Worm (Caenorhabditis elegans) whole organism, L4 larva: ENCODE results near the gene nhr-141.
A peak's percentile ranks its signal among the peaks of the same experiment; 100 is the strongest.

ENCODE experiments used
- F10B5.3 ChIP-seq: sonication (generic microtip); optimal IDR thresholded peaks from 2 replicates; lab custom pipeline; 2016; ENCODE audit warnings: mild to moderate bottlenecking, missing genetic modification characterization, missing compliant biosample characterization
- F44E2.7 ChIP-seq: fragments of 200-800 bp; sonication (Bioruptor generic); IDR thresholded peaks from 2 replicates; pipeline ENCODE4 v2.1.2; 2022; ENCODE audit warnings: missing genetic modification characterization, missing compliant biosample characterization
- R02D3.7 ChIP-seq: fragments of 150-350 bp; sonication (generic microtip); optimal IDR thresholded peaks from 3 replicates; lab custom pipeline; 2014; ENCODE audit warnings: missing biosample characterization, missing genetic modification characterization
- T20F7.1 ChIP-seq: fragments of 200-800 bp; sonication (Bioruptor generic); optimal IDR thresholded peaks from 2 replicates; lab custom pipeline; 2018; ENCODE audit warnings: mild to moderate bottlenecking, missing genetic modification characterization, missing compliant biosample characterization
- T26A8.4 ChIP-seq: fragments of 200-800 bp; sonication (Bioruptor generic); IDR thresholded peaks from 2 replicates; pipeline ENCODE4 v1.3.6; 2022; ENCODE audit warnings: missing genetic modification characterization, missing compliant biosample characterization
- Y105C5A.15 ChIP-seq: fragments of 200-800 bp; sonication (Bioruptor generic); IDR thresholded peaks from 2 replicates; pipeline ENCODE4 v1.3.6; 2022; ENCODE audit warnings: missing genetic modification characterization, missing compliant biosample characterization
- ZK337.2 ChIP-seq: fragments of 200-800 bp; sonication (Bioruptor generic); IDR thresholded peaks from 2 replicates; pipeline ENCODE4 v1.3.6; 2022; ENCODE audit warnings: missing genetic modification reagents, missing genetic modification characterization, missing compliant biosample characterization
- ceh-20 ChIP-seq: fragments of 200-800 bp; sonication (Bioruptor generic); IDR thresholded peaks from 2 replicates; pipeline ENCODE4 v1.3.6; 2022; ENCODE audit warnings: missing genetic modification reagents, missing genetic modification characterization, missing compliant biosample characterization
- ceh-44 ChIP-seq: fragments of 200-800 bp; sonication (Bioruptor generic); IDR thresholded peaks from 2 replicates; pipeline ENCODE4 v1.3.6; 2022; ENCODE audit warnings: missing genetic modification reagents, missing genetic modification characterization, missing compliant biosample characterization
- ctbp-1 ChIP-seq: fragments of 200-800 bp; sonication (Bioruptor generic); IDR thresholded peaks from 2 replicates; pipeline ENCODE4 v1.3.6; 2022; ENCODE audit warnings: missing genetic modification reagents, missing genetic modification characterization, missing compliant biosample characterization
- daf-12 ChIP-seq: fragments of 150-350 bp; optimal IDR thresholded peaks from 2 replicates; lab custom pipeline; 2014; ENCODE audit warnings: missing biosample characterization, missing genetic modification reagents, missing genetic modification characterization
- daf-16 ChIP-seq, 3 experiments: sonication (generic microtip); optimal IDR thresholded peaks; 2 replicates each; lab custom pipeline; 2016 to 2017; ENCODE audit warnings: missing genetic modification characterization in 3 of 3, missing genetic modification reagents in 3 of 3, mild to moderate bottlenecking in 2 of 3, missing compliant biosample characterization in 2 of 3, missing biosample characterization in 1 of 3, moderate library complexity in 1 of 3
- dmd-9 ChIP-seq: fragments of 200-800 bp; sonication (Bioruptor generic); IDR thresholded peaks from 2 replicates; pipeline ENCODE4 v1.3.6; 2022; ENCODE audit warnings: missing genetic modification reagents, missing genetic modification characterization, missing compliant biosample characterization
- dpl-1 ChIP-seq: fragments of 150-350 bp; optimal IDR thresholded peaks from 2 replicates; lab custom pipeline; 2014; ENCODE audit warnings: missing biosample characterization, missing genetic modification reagents, missing genetic modification characterization
- duxl-1 ChIP-seq: sonication (generic microtip); optimal IDR thresholded peaks from 2 replicates; lab custom pipeline; 2016; ENCODE audit warnings: mild to moderate bottlenecking, missing genetic modification characterization, moderate library complexity, missing compliant biosample characterization; ENCODE audit not compliant: poor library complexity
- egl-27 ChIP-seq: sonication (generic microtip); optimal IDR thresholded peaks from 3 replicates; lab custom pipeline; 2017; ENCODE audit warnings: missing biosample characterization, missing genetic modification reagents, missing genetic modification characterization
- fkh-10 ChIP-seq: fragments of 150-350 bp; optimal IDR thresholded peaks from 2 replicates; lab custom pipeline; 2014; ENCODE audit warnings: missing biosample characterization, missing genetic modification reagents, missing genetic modification characterization
- hlh-30 ChIP-seq: sonication (generic microtip); optimal IDR thresholded peaks from 2 replicates; lab custom pipeline; 2017; ENCODE audit warnings: antibody characterized with exemption, mild to moderate bottlenecking, missing genetic modification characterization, missing compliant biosample characterization; ENCODE audit not compliant: insufficient read depth
- hmg-1.1 ChIP-seq: fragments of 200-800 bp; sonication (Bioruptor generic); IDR thresholded peaks from 2 replicates; pipeline ENCODE4 v1.3.6; 2022; ENCODE audit warnings: missing genetic modification reagents, missing genetic modification characterization, missing compliant biosample characterization
- jun-1 ChIP-seq: fragments of 150-350 bp; optimal IDR thresholded peaks from 2 replicates; lab custom pipeline; 2014; ENCODE audit warnings: missing biosample characterization, missing genetic modification reagents, missing genetic modification characterization
- lin-38 ChIP-seq: fragments of 200-800 bp; sonication (Bioruptor generic); IDR thresholded peaks from 2 replicates; pipeline ENCODE4 v1.3.6; 2022; ENCODE audit warnings: missing genetic modification reagents, missing genetic modification characterization, missing compliant biosample characterization
- lir-3 ChIP-seq: sonication (generic microtip); optimal IDR thresholded peaks from 2 replicates; lab custom pipeline; 2016; ENCODE audit warnings: mild to moderate bottlenecking, missing genetic modification characterization, missing compliant biosample characterization
- madf-5 ChIP-seq, 2 experiments: fragments of 200-800 bp; sonication (Bioruptor generic); IDR thresholded peaks; 2 replicates each; pipeline ENCODE4 v1.3.6; 2022; ENCODE audit warnings: missing compliant biosample characterization in 2 of 2, missing genetic modification characterization in 2 of 2
- madf-9 ChIP-seq: fragments of 200-800 bp; sonication (Bioruptor generic); conservative IDR thresholded peaks from 2 replicates; pipeline ENCODE4 v1.3.6; 2022; ENCODE audit warnings: missing genetic modification reagents, missing genetic modification characterization, missing compliant biosample characterization
- mdl-1 ChIP-seq, 2 experiments: fragments of 150-350 bp in 1 of 2; sonication (generic microtip) in 1 of 2; optimal IDR thresholded peaks; 2 replicates each; lab custom pipeline; 2014 to 2017; ENCODE audit warnings: missing biosample characterization in 2 of 2, missing genetic modification characterization in 2 of 2
- mes-2 ChIP-seq: sonication (generic microtip); optimal IDR thresholded peaks from 2 replicates; lab custom pipeline; 2016; ENCODE audit warnings: missing genotype, mild to moderate bottlenecking, missing genetic modification characterization, missing compliant biosample characterization; ENCODE audit not compliant: poor library complexity, severe bottlenecking
- nhr-102 ChIP-seq: sonication (generic microtip); optimal IDR thresholded peaks from 2 replicates; lab custom pipeline; 2016; ENCODE audit warnings: mild to moderate bottlenecking, missing genetic modification characterization, moderate library complexity, missing compliant biosample characterization
- nhr-11 ChIP-seq: fragments of 150-350 bp; optimal IDR thresholded peaks from 2 replicates; lab custom pipeline; 2014; ENCODE audit warnings: missing biosample characterization, missing genetic modification characterization
- nhr-25 ChIP-seq: sonication (generic microtip); optimal IDR thresholded peaks from 2 replicates; lab custom pipeline; 2017; ENCODE audit warnings: missing genetic modification characterization, mild to moderate bottlenecking, missing compliant biosample characterization, antibody characterized with exemption, moderate library complexity, borderline replicate concordance; ENCODE audit not compliant: insufficient read depth
- nhr-28 ChIP-seq: fragments of 150-350 bp; optimal IDR thresholded peaks from 2 replicates; lab custom pipeline; 2014; ENCODE audit warnings: missing biosample characterization, missing genetic modification characterization
- nhr-6 ChIP-seq: fragments of 150-350 bp; optimal IDR thresholded peaks from 2 replicates; lab custom pipeline; 2014; ENCODE audit warnings: missing biosample characterization, missing genetic modification characterization
- nhr-77 ChIP-seq: fragments of 150-350 bp; optimal IDR thresholded peaks from 2 replicates; lab custom pipeline; 2014; ENCODE audit warnings: missing biosample characterization, missing genetic modification characterization
- pha-4 ChIP-seq, 2 experiments: fragments of 150-350 bp in 1 of 2; fragments of 200-800 bp in 1 of 2; sonication (Bioruptor generic) in 1 of 2; IDR thresholded peaks in 1 of 2; optimal IDR thresholded peaks in 1 of 2; 2 replicates each; pipeline versions ENCODE4 v1.3.6 to Lab custom; 2014 to 2022; ENCODE audit warnings: missing genetic modification characterization in 2 of 2, missing genetic modification reagents in 2 of 2, missing biosample characterization in 1 of 2, missing compliant biosample characterization in 1 of 2
- pqm-1 ChIP-seq: sonication (generic microtip); optimal IDR thresholded peaks from 2 replicates; lab custom pipeline; 2017; ENCODE audit warnings: missing biosample characterization, missing genetic modification characterization
- rbr-2 ChIP-seq: sonication (generic microtip); optimal IDR thresholded peaks from 2 replicates; lab custom pipeline; 2016; ENCODE audit warnings: missing genotype, missing genetic modification characterization, missing compliant biosample characterization
- snpc-1.2 ChIP-seq: fragments of 200-800 bp; sonication (Bioruptor generic); IDR thresholded peaks from 2 replicates; pipeline ENCODE4 v1.3.6; 2022; ENCODE audit warnings: missing genetic modification reagents, missing genetic modification characterization, missing compliant biosample characterization
- spr-3 ChIP-seq: fragments of 200-800 bp; sonication (Bioruptor generic); optimal IDR thresholded peaks from 2 replicates; lab custom pipeline; 2018; ENCODE audit warnings: mild to moderate bottlenecking, missing genetic modification characterization, missing compliant biosample characterization
- tra-1 ChIP-seq: fragments of 200-800 bp; sonication (Bioruptor generic); IDR thresholded peaks from 2 replicates; pipeline ENCODE4 v1.3.6; 2022; ENCODE audit warnings: missing genetic modification reagents, missing genetic modification characterization, missing compliant biosample characterization
- unc-130 ChIP-seq: sonication (generic microtip); optimal IDR thresholded peaks from 2 replicates; lab custom pipeline; 2016; ENCODE audit warnings: missing genetic modification reagents, missing genetic modification characterization, missing compliant biosample characterization
- unc-39 ChIP-seq: sonication (generic microtip); optimal IDR thresholded peaks from 2 replicates; lab custom pipeline; 2017; ENCODE audit warnings: missing biosample characterization, missing genetic modification characterization
- unc-62 ChIP-seq, 3 experiments: fragments of 150-350 bp in 1 of 3; sonication (generic microtip); optimal IDR thresholded peaks in 2 of 3; peaks in 1 of 3; 1 replicate in 1 of 3; 2 replicates in 2 of 3; lab custom pipeline; 2014 to 2017; ENCODE audit warnings: missing biosample characterization in 3 of 3, missing genetic modification characterization in 3 of 3, missing genetic modification reagents in 3 of 3, missing genotype in 1 of 3
- vab-7 ChIP-seq: fragments of 200-800 bp; sonication (Bioruptor generic); IDR thresholded peaks from 2 replicates; pipeline ENCODE4 v1.3.6; 2022; ENCODE audit warnings: missing genetic modification reagents, missing genetic modification characterization, missing compliant biosample characterization
- zfp-3 ChIP-seq: fragments of 200-800 bp; sonication (Bioruptor generic); conservative IDR thresholded peaks from 2 replicates; pipeline ENCODE4 v1.3.6; 2022; ENCODE audit warnings: missing genetic modification reagents, missing genetic modification characterization, missing compliant biosample characterization
- ztf-7 ChIP-seq: fragments of 150-350 bp; optimal IDR thresholded peaks from 2 replicates; lab custom pipeline; 2014; ENCODE audit warnings: missing biosample characterization, missing genetic modification characterization

nhr-141 gene

ce11 chrV:7465509-7465908 is 21.0 kb downstream of the nhr-141 start, which contains the start of gene F25E5.1:
TSS of gene F25E5.1 (plus strand) at chrV:7465884.
- TF ChIP-seq lir-3 (tag; lab: Kevin White, UChicago), result no peak
- peak; percentile 95 for TF ChIP-seq mes-2 (tag; lab: Kevin White, UChicago)
- TF ChIP-seq duxl-1 (tag; lab: Kevin White, UChicago), result no peak
- TF ChIP-seq fkh-10, result no peak
- peak; percentile 26 for TF ChIP-seq nhr-102
- TF ChIP-seq nhr-25 (tag; lab: Kevin White, UChicago), result no peak
- no peak for TF ChIP-seq nhr-11 (tag; lab: Kevin White, UChicago)
- peak; percentile 53 for TF ChIP-seq rbr-2
- TF ChIP-seq jun-1 (tag; lab: Kevin White, UChicago), result no peak
- TF ChIP-seq dmd-9 (GFP tag; lab: Robert Waterston, UW), result peak; percentile 75; the same call in 1 of the 2 replicates
- peak; percentile 52 for TF ChIP-seq unc-130 (GFP tag; lab: Kevin White, UChicago)
- TF ChIP-seq lin-38 (GFP tag; lab: Robert Waterston, UW), result no peak
- TF ChIP-seq hmg-1.1 (GFP tag; lab: Robert Waterston, UW), result peak; percentile 61; the same call in 1 of the 2 replicates
- no peak for TF ChIP-seq ztf-7 (tag; lab: Kevin White, UChicago)
- 0 out of 2 replicates have a peak, but pooled peaks have one; percentile 10 for TF ChIP-seq ZK337.2 (GFP tag; lab: Robert Waterston, UW)
- peak; percentile 17; the same call in 1 of the 2 replicates for TF ChIP-seq ceh-44 (GFP tag; lab: Robert Waterston, UW)
- TF ChIP-seq Y105C5A.15 (GFP tag; lab: Robert Waterston, UW), result no peak
- TF ChIP-seq mdl-1 (tag; optimal IDR thresholded peaks at IDR 0.05; lab: Kevin White, UChicago), result peak in 1 of 2 experiments; percentile 81
- peak; percentile 59 for TF ChIP-seq nhr-28 (tag; lab: Kevin White, UChicago)
- no peak for TF ChIP-seq F10B5.3 (tag; lab: Kevin White, UChicago)
- TF ChIP-seq pqm-1 (tag; lab: Kevin White, UChicago), result peak; percentile 48
- peak; percentile 70 for TF ChIP-seq nhr-6 (tag; lab: Kevin White, UChicago)
- TF ChIP-seq daf-12 (tag; lab: Kevin White, UChicago), result no peak
- no peak for TF ChIP-seq vab-7 (GFP tag; lab: Robert Waterston, UW)
- no peak for TF ChIP-seq F44E2.7 (GFP tag; lab: Robert Waterston, UW)
- TF ChIP-seq madf-9 (GFP tag; lab: Robert Waterston, UW), result no peak
- peak; percentile 62 for TF ChIP-seq dpl-1 (GFP tag; lab: Kevin White, UChicago)
- no peak for TF ChIP-seq pha-4 (GFP tag; IDR thresholded peaks at IDR 0.05; lab: Robert Waterston, UW)
- peak; percentile 31 for TF ChIP-seq pha-4 (tag; optimal IDR thresholded peaks at IDR 0.05; lab: Kevin White, UChicago)
- TF ChIP-seq snpc-1.2, result no peak
- TF ChIP-seq spr-3 (GFP tag; lab: Kevin White, UChicago), result no peak
- TF ChIP-seq unc-62 (GFP tag; optimal IDR thresholded peaks at IDR 0.05 in 1 of 2; lab: Kevin White, UChicago), result peak in 1 of 2 experiments; percentile 93
- TF ChIP-seq unc-62 (tag; optimal IDR thresholded peaks at IDR 0.05; lab: Kevin White, UChicago), result no peak
- no peak for TF ChIP-seq T26A8.4
- TF ChIP-seq hlh-30 (tag; lab: Kevin White, UChicago), result peak; percentile 63
- no peak for TF ChIP-seq egl-27 (tag; lab: Kevin White, UChicago)

- no peak for TF ChIP-seq ctbp-1 (GFP tag; lab: Robert Waterston, UW)
- TF ChIP-seq zfp-3, result no peak
- no peak for TF ChIP-seq unc-39 (tag; lab: Kevin White, UChicago)
- no peak for TF ChIP-seq madf-5 (GFP tag; IDR thresholded peaks at IDR 0.05; lab: Robert Waterston, UW)
- TF ChIP-seq ztf-7 (tag; lab: Kevin White, UChicago), result no peak
- TF ChIP-seq R02D3.7, result no peak
- no peak for TF ChIP-seq ceh-20 (GFP tag; lab: Robert Waterston, UW)
- TF ChIP-seq tra-1 (GFP tag; lab: Robert Waterston, UW), result no peak
- no peak for TF ChIP-seq nhr-77 (tag; lab: Kevin White, UChicago)
- no peak for TF ChIP-seq T20F7.1 (GFP tag; lab: Kevin White, UChicago)
- TF ChIP-seq daf-16 (GFP tag; optimal IDR thresholded peaks at IDR 0.05; lab: Kevin White, UChicago), result no peak
- TF ChIP-seq daf-16 (tag; optimal IDR thresholded peaks at IDR 0.05; lab: Kevin White, UChicago), result no peak
- TF ChIP-seq nhr-25 (tag; lab: Kevin White, UChicago), result no peak
Observed at ce11 chrV:7472815-7473214, 28.4 kb downstream of the nhr-141 start, which contains the start of gene str-28. TSS of gene str-28 (minus strand) at chrV:7472915.
